Comparison of ENCODE assay signal across 1 fruit fly cellular context in the genomic region with DNA sequence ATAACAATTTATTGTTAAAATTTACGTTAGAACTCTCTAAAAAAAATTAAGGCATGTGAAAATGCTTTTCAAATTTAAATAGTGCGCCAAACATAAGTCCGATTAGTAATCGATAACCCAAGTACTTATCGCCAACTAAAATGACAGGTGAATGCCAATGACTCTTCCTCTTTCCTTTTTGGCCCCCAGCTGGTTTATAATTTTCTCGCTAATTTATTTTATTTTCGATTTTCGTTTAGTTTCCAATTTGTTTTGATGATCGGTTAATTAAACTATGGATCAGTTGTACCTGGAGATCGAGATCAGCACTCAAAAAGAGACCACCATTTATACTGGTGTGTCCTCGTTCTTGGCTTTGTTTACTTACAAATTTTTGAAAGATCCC.
A peak's percentile ranks its signal among the peaks of the same experiment; 100 is the strongest.
TF ChIP-seq lines count a peak whose summit lies in the region.

Gene CG10428, plus strand, starts transcription at position 161 of the 385 bp plus-strand sequence.

TF ChIP-seq in whole organism, embryonic, 481 proteins besides CTCF, POLR2A, EP300 and RAD21 (continued from another document):
- TF ChIP-seq CG7987 (GFP tag; optimal IDR thresholded peaks at IDR 0.05; lab: Kevin White, UChicago) (no peak), gfzf (GFP tag; optimal IDR thresholded peaks at IDR 0.05; lab: Kevin White, UChicago) (peak; percentile 16), CG16813 (GFP tag; IDR thresholded peaks at IDR 0.05; lab: Robert Waterston, UW; ENCODE audit: partially characterized antibody) (peak; percentile 43; the same call in 2 of the 3 replicates), CG4617 (GFP tag; optimal IDR thresholded peaks at IDR 0.05; lab: Kevin White, UChicago; ENCODE audit: borderline replicate concordance) (peak; percentile 64), bbx (GFP tag; IDR thresholded peaks at IDR 0.05; lab: Robert Waterston, UW; ENCODE audit: partially characterized antibody) (peak; percentile 67), trem (tag; optimal IDR thresholded peaks at IDR 0.05; lab: Kevin White, UChicago) (peak; percentile 46), Poxn (GFP tag; IDR thresholded peaks at IDR 0.05; lab: Robert Waterston, UW) (no peak), Dp (GFP tag; optimal IDR thresholded peaks at IDR 0.05; lab: Kevin White, UChicago) (peak; percentile 93), CG1603 (tag; optimal IDR thresholded peaks at IDR 0.05; lab: Kevin White, UChicago) (peak; percentile 26), crp (GFP tag; optimal IDR thresholded peaks at IDR 0.05; lab: Kevin White, UChicago) (peak in 1 of 2 experiments; percentile 84), wek (GFP tag; optimal IDR thresholded peaks at IDR 0.05; lab: Kevin White, UChicago) (no peak), fd96Cb (tag; optimal IDR thresholded peaks at IDR 0.05; lab: Kevin White, UChicago) (no peak), Camta (GFP tag; optimal IDR thresholded peaks at IDR 0.05; lab: Kevin White, UChicago) (no peak), scrt (GFP tag; optimal IDR thresholded peaks at IDR 0.05; lab: Kevin White, UChicago) (no peak), MESR4 (GFP tag; optimal IDR thresholded peaks at IDR 0.05; lab: Kevin White, UChicago) (peak; percentile 56), ato (GFP tag; IDR thresholded peaks at IDR 0.05; lab: Robert Waterston, UW; ENCODE audit: partially characterized antibody) (0 out of 2 replicates have a peak, but pooled peaks have one; percentile 52), Spps (tag; optimal IDR thresholded peaks at IDR 0.05; lab: Kevin White, UChicago) (no peak), Opbp (GFP tag; IDR thresholded peaks at IDR 0.05; lab: Robert Waterston, UW; ENCODE audit: partially characterized antibody) (peak; percentile 45; the same call in 1 of the 3 replicates), CG9817 (tag; optimal IDR thresholded peaks at IDR 0.05; lab: Kevin White, UChicago) (no peak), sna (GFP tag; IDR thresholded peaks at IDR 0.05; lab: Robert Waterston, UW; ENCODE audit: partially characterized antibody) (0 out of 2 replicates have a peak, but pooled peaks have one; percentile 35), CG4730 (GFP tag; IDR thresholded peaks at IDR 0.05; lab: Robert Waterston, UW) (no peak), btn (GFP tag; optimal IDR thresholded peaks at IDR 0.05; lab: Kevin White, UChicago) (no peak), E2f1 (GFP tag; IDR thresholded peaks at IDR 0.05; lab: Robert Waterston, UW) (no peak), CG13287 (GFP tag; IDR thresholded peaks at IDR 0.05; lab: Robert Waterston, UW; ENCODE audit: partially characterized antibody) (peak; percentile 61; the same call in 1 of the 2 replicates), pb (GFP tag; optimal IDR thresholded peaks at IDR 0.05; lab: Kevin White, UChicago) (no peak), eyg (GFP tag; optimal IDR thresholded peaks at IDR 0.05; lab: Kevin White, UChicago) (no peak), CG11560 (tag; IDR thresholded peaks at IDR 0.05; lab: Robert Waterston, UW) (peak; percentile 13; the same call in 1 of the 3 replicates), CG12155 (GFP tag; optimal IDR thresholded peaks at IDR 0.05; lab: Kevin White, UChicago) (peak; percentile 69), CG6791 (GFP tag; IDR thresholded peaks at IDR 0.05; lab: Robert Waterston, UW; ENCODE audit: partially characterized antibody) (peak; percentile 34; the same call in 1 of the 3 replicates), sug (tag; optimal IDR thresholded peaks at IDR 0.05; lab: Kevin White, UChicago) (peak; percentile 99), CG12659 (GFP tag; optimal IDR thresholded peaks at IDR 0.05; lab: Kevin White, UChicago) (peak; percentile 31), CG34224 (GFP tag; IDR thresholded peaks at IDR 0.05; lab: Robert Waterston, UW; ENCODE audit: partially characterized antibody) (0 out of 3 replicates have a peak, but pooled peaks have one; percentile 48), CG10274 (GFP tag; optimal IDR thresholded peaks at IDR 0.05; lab: Kevin White, UChicago) (no peak), otp (GFP tag; IDR thresholded peaks at IDR 0.05; lab: Robert Waterston, UW) (no peak), cato (GFP tag; optimal IDR thresholded peaks at IDR 0.05; lab: Kevin White, UChicago; ENCODE audit: borderline replicate concordance) (no peak), HHEX (GFP tag; optimal IDR thresholded peaks at IDR 0.05; lab: Kevin White, UChicago) (no peak), CG15514 (GFP tag; optimal IDR thresholded peaks at IDR 0.05; lab: Kevin White, UChicago) (peak; percentile 36), nerfin-2 (GFP tag; IDR thresholded peaks at IDR 0.05; lab: Robert Waterston, UW; ENCODE audit: partially characterized antibody) (peak; percentile 46; the same call in 1 of the 2 replicates), CG7963 (GFP tag; IDR thresholded peaks at IDR 0.05; lab: Robert Waterston, UW; ENCODE audit: partially characterized antibody) (peak; percentile 27; the same call in 1 of the 3 replicates), sima (GFP tag; optimal IDR thresholded peaks at IDR 0.05; lab: Kevin White, UChicago) (no peak), Scr (GFP tag; IDR thresholded peaks at IDR 0.05; lab: Robert Waterston, UW; ENCODE audit: partially characterized antibody) (peak; percentile 50), Sry-δ (GFP tag; optimal IDR thresholded peaks at IDR 0.05; lab: Kevin White, UChicago) (peak; percentile 45), unc-4 (GFP tag; IDR thresholded peaks at IDR 0.05; lab: Robert Waterston, UW; ENCODE audit: partially characterized antibody) (peak; percentile 60), CG2199 (GFP tag; IDR thresholded peaks at IDR 0.05; lab: Robert Waterston, UW) (no peak), Asciz (GFP tag; optimal IDR thresholded peaks at IDR 0.05; lab: Kevin White, UChicago) (no peak), fd102C (GFP tag; optimal IDR thresholded peaks at IDR 0.05; lab: Kevin White, UChicago) (no peak), CG2116 (GFP tag; optimal IDR thresholded peaks at IDR 0.05; lab: Kevin White, UChicago) (peak; percentile 60), CG4328 (GFP tag; optimal IDR thresholded peaks at IDR 0.05; lab: Kevin White, UChicago) (no peak), tin (GFP tag; optimal IDR thresholded peaks at IDR 0.05; lab: Kevin White, UChicago) (no peak), CG17912 (GFP tag; optimal IDR thresholded peaks at IDR 0.05; lab: Kevin White, UChicago) (no peak), BEAF-32 (GFP tag; optimal IDR thresholded peaks at IDR 0.05; lab: Kevin White, UChicago) (peak; percentile 55)
TF ChIP-seq in whole organism, embryonic: peak in this region for 41.
